Worm (Caenorhabditis elegans): Measurements from ENCODE around the gene wnk-1.

wnk-1 gene

ce11 chrIV:9199939-9200202 is at the start of gene wnk-1:
Gene wnk-1, plus strand, starts transcription at chrIV:9200103.
- TF ChIP-seq flt-1 (GFP tag; IDR thresholded peaks at IDR 0.05) (no peak), hmg-4 (GFP tag; optimal IDR thresholded peaks at IDR 0.05) (no peak), ets-7 (tag; optimal IDR thresholded peaks at IDR 0.05) (no peak), tbx-37 (GFP tag; conservative IDR thresholded peaks at IDR 0.05) (no peak), ceh-36 (tag; optimal IDR thresholded peaks at IDR 0.05) (no peak), B0310.2 (tag; optimal IDR thresholded peaks at IDR 0.05) (no peak), sea-1 (GFP tag; conservative IDR thresholded peaks at IDR 0.05) (no peak), tra-4 (tag; optimal IDR thresholded peaks at IDR 0.05) (no peak), ama-1 (optimal IDR thresholded peaks at IDR 0.05) (no peak)

ce11 chrIV:9150175-9150574 is 49.7 kb upstream of the wnk-1 start, which contains the start of gene F23B2.7:
Gene F23B2.7, plus strand, starts transcription at chrIV:9150475.
- no peak for TF ChIP-seq F13C5.2 (tag; optimal IDR thresholded peaks at IDR 0.05)
- TF ChIP-seq scrt-1 (GFP tag; IDR thresholded peaks at IDR 0.05), result no peak
- no peak for TF ChIP-seq tra-4 (tag; optimal IDR thresholded peaks at IDR 0.05)
- no peak for TF ChIP-seq aly-1 (tag; optimal IDR thresholded peaks at IDR 0.05)
- no peak for TF ChIP-seq ets-7 (tag; optimal IDR thresholded peaks at IDR 0.05)
- no peak for TF ChIP-seq sea-1 (GFP tag; conservative IDR thresholded peaks at IDR 0.05)
- TF ChIP-seq pes-1 (GFP tag; IDR thresholded peaks at IDR 0.05), result no peak
- no peak for TF ChIP-seq flt-1 (GFP tag; IDR thresholded peaks at IDR 0.05)
- no peak for TF ChIP-seq hnd-1 (tag; optimal IDR thresholded peaks at IDR 0.05)
- no peak for TF ChIP-seq hmbx-1 (tag; optimal IDR thresholded peaks at IDR 0.05)
- TF ChIP-seq tbx-11 (GFP tag; IDR thresholded peaks at IDR 0.05), result no peak
- no peak for TF ChIP-seq hmg-4 (GFP tag; optimal IDR thresholded peaks at IDR 0.05)
- no peak for TF ChIP-seq tbx-37 (GFP tag; conservative IDR thresholded peaks at IDR 0.05)
- TF ChIP-seq ceh-36 (tag; optimal IDR thresholded peaks at IDR 0.05), result no peak

- TF ChIP-seq ceh-36 (tag; optimal IDR thresholded peaks at IDR 0.05) (no peak), flt-1 (GFP tag; IDR thresholded peaks at IDR 0.05) (no peak), tra-4 (tag; optimal IDR thresholded peaks at IDR 0.05) (no peak), aly-1 (tag; optimal IDR thresholded peaks at IDR 0.05) (no peak), B0310.2 (tag; optimal IDR thresholded peaks at IDR 0.05) (no peak), hmg-4 (GFP tag; optimal IDR thresholded peaks at IDR 0.05) (no peak), hnd-1 (tag; optimal IDR thresholded peaks at IDR 0.05) (no peak), F13C5.2 (tag; optimal IDR thresholded peaks at IDR 0.05) (no peak), ets-7 (tag; optimal IDR thresholded peaks at IDR 0.05) (no peak), pes-1 (GFP tag; IDR thresholded peaks at IDR 0.05) (no peak), tbx-37 (GFP tag; conservative IDR thresholded peaks at IDR 0.05) (no peak)
Measured at ce11 chrIV:9154263-9154662, 45.6 kb upstream of the wnk-1 start, which contains the start of gene F23B2.10. Gene F23B2.10, minus strand, starts transcription at chrIV:9154363.

DNA sequence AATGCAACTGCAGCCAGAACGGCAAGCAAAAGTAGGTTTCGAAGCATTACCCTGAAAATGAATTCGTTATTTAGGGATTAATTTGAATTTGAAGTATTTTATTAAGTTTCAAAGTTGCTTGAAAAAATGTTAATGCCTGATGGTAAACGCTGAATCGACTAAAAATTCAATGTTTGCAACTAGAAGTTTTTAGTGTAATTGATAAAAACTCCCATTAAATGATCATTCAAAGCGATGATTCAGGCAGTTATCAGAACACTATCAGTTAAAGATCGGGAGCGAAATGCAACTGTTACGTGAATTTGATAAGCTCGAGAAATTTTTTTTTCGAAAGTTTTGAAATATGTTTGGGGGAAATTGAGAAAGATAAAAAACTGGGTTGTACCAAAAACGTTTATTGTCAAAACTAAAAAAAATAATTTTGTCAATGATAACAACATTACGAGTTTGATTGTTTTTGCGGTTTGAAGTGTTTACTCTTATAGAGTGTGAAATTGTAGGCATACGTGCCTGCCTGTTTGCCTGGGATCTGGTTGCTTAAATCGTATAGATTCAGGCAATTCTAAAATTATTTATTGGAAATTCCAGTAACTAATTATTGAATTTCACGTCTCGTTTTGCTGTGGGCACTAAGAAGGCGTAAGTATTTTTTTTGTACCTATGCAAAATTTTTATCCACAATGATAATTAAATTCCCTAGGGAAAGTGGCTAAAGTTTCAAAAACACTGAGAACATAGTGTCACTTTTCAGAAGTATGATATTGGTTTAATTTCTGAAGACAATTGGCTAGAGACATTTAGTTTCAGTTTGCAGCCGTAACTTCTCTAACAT is 40.7 kb upstream of the wnk-1 start, which contains the start of gene pcp-3:
TSS of gene pcp-3 (minus strand) at position 51 of the 832 bp plus-strand sequence.
- TF ChIP-seq pes-1 (GFP tag; IDR thresholded peaks at IDR 0.05) (no peak), tbx-11 (GFP tag; IDR thresholded peaks at IDR 0.05) (no peak), ama-1 (optimal IDR thresholded peaks at IDR 0.05) (no peak)

DNA sequence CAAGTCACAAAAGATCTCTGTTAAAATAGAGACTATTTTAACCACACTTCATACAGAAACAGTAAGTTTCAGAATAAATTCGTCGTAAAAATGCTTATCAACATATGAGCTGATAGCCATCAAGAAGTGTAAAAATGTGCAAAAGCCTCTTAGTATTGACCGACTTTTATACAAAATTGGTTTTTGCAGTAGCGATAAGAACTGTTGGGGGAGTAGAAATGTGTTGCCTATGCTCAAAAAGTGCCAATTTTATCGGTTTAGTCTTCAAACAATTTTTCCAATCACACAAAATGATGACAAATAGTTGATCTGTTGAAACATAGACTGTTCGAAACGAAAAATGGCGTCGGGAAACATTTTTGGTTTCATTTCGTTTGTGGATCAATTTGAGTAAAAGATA is 40.0 kb upstream of the wnk-1 start:
- TF ChIP-seq tbx-11 (GFP tag; IDR thresholded peaks at IDR 0.05) (no peak), hmbx-1 (tag; optimal IDR thresholded peaks at IDR 0.05) (no peak), sea-1 (GFP tag; conservative IDR thresholded peaks at IDR 0.05) (no peak), aly-1 (tag; optimal IDR thresholded peaks at IDR 0.05) (no peak), ama-1 (optimal IDR thresholded peaks at IDR 0.05) (no peak), B0310.2 (tag; optimal IDR thresholded peaks at IDR 0.05) (no peak), hmg-4 (GFP tag; optimal IDR thresholded peaks at IDR 0.05) (no peak), scrt-1 (GFP tag; IDR thresholded peaks at IDR 0.05) (no peak), F13C5.2 (tag; optimal IDR thresholded peaks at IDR 0.05) (no peak), hnd-1 (tag; optimal IDR thresholded peaks at IDR 0.05) (no peak), tbx-37 (GFP tag; conservative IDR thresholded peaks at IDR 0.05) (no peak), ets-7 (tag; optimal IDR thresholded peaks at IDR 0.05) (no peak), flt-1 (GFP tag; IDR thresholded peaks at IDR 0.05) (no peak), ceh-13 (GFP tag; optimal IDR thresholded peaks at IDR 0.05) (no peak), ceh-36 (tag; optimal IDR thresholded peaks at IDR 0.05) (no peak)

DNA sequence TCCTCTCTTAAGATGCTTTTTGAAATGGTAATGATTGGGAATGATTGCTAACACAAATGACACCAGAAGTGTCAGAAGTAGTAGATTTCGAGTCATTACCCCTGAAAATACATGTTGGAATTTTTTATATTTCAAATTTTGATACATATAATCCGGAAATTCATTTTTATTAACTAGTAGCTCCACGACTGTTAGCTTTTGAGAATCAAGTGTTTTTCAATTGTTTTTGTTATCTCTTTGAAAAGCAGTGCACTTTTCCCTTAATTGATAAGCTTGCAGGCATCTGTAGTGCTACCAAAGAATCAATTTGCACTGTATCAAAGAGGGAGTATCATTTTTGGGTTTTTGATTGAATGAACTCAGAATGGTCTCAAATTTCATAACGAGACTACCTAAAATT is 34.9 kb upstream of the wnk-1 start, which contains the start of gene pcp-2:
TSS of gene pcp-2 (minus strand) at position 101 of the 400 bp plus-strand sequence.
- no peak for TF ChIP-seq pes-1 (GFP tag; IDR thresholded peaks at IDR 0.05)
- no peak for TF ChIP-seq hnd-1 (tag; optimal IDR thresholded peaks at IDR 0.05)
- no peak for TF ChIP-seq ets-7 (tag; optimal IDR thresholded peaks at IDR 0.05)
- no peak for TF ChIP-seq F13C5.2 (tag; optimal IDR thresholded peaks at IDR 0.05)
- no peak for TF ChIP-seq sea-1 (GFP tag; conservative IDR thresholded peaks at IDR 0.05)
- TF ChIP-seq hmg-4 (GFP tag; optimal IDR thresholded peaks at IDR 0.05), result no peak
- TF ChIP-seq B0310.2 (tag; optimal IDR thresholded peaks at IDR 0.05), result no peak
- TF ChIP-seq flt-1 (GFP tag; IDR thresholded peaks at IDR 0.05), result no peak
- no peak for TF ChIP-seq hmbx-1 (tag; optimal IDR thresholded peaks at IDR 0.05)
- TF ChIP-seq tbx-37 (GFP tag; conservative IDR thresholded peaks at IDR 0.05), result no peak
- TF ChIP-seq ceh-13 (GFP tag; optimal IDR thresholded peaks at IDR 0.05), result no peak
- no peak for TF ChIP-seq scrt-1 (GFP tag; IDR thresholded peaks at IDR 0.05)
- no peak for TF ChIP-seq tbx-11 (GFP tag; IDR thresholded peaks at IDR 0.05)
- TF ChIP-seq ceh-36 (tag; optimal IDR thresholded peaks at IDR 0.05), result no peak
- TF ChIP-seq ama-1 (optimal IDR thresholded peaks at IDR 0.05), result no peak
- no peak for TF ChIP-seq tra-4 (tag; optimal IDR thresholded peaks at IDR 0.05)
- no peak for TF ChIP-seq aly-1 (tag; optimal IDR thresholded peaks at IDR 0.05)

DNA sequence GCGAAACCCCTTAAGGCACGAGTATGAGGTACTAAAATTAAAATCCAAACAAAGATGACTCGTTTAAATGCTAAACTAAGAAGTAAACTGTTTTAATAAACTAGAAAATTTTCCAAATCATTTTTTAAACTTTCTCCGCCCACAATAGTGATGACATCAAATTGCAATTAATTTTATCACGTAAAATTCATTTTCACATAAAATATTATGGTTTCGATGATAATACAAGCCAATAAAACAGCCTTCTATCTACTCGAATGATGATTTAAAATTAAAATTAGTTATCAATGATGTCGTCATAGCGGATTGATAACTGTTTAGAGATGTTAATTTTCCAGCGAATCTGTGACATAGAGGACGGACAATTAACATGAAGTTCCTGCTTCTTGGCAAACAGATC is 34.2 kb upstream of the wnk-1 start, which contains the start of gene C07C7.3:
TSS of gene C07C7.3 (plus strand) at position 371 of the 400 bp plus-strand sequence.
- no peak for TF ChIP-seq hmbx-1 (tag; optimal IDR thresholded peaks at IDR 0.05)
- TF ChIP-seq tbx-37 (GFP tag; conservative IDR thresholded peaks at IDR 0.05), result no peak
- no peak for TF ChIP-seq sea-1 (GFP tag; conservative IDR thresholded peaks at IDR 0.05)
- no peak for TF ChIP-seq pes-1 (GFP tag; IDR thresholded peaks at IDR 0.05)
- TF ChIP-seq ceh-36 (tag; optimal IDR thresholded peaks at IDR 0.05), result no peak
- no peak for TF ChIP-seq ets-7 (tag; optimal IDR thresholded peaks at IDR 0.05)
- no peak for TF ChIP-seq ama-1 (optimal IDR thresholded peaks at IDR 0.05)
- TF ChIP-seq hnd-1 (tag; optimal IDR thresholded peaks at IDR 0.05), result no peak
- no peak for TF ChIP-seq tbx-11 (GFP tag; IDR thresholded peaks at IDR 0.05)
- no peak for TF ChIP-seq scrt-1 (GFP tag; IDR thresholded peaks at IDR 0.05)
- TF ChIP-seq tra-4 (tag; optimal IDR thresholded peaks at IDR 0.05), result no peak

Measured in whole organism, early embryonic.